Worm (Caenorhabditis elegans): ENCODE data around the gene hda-1.

DNA sequence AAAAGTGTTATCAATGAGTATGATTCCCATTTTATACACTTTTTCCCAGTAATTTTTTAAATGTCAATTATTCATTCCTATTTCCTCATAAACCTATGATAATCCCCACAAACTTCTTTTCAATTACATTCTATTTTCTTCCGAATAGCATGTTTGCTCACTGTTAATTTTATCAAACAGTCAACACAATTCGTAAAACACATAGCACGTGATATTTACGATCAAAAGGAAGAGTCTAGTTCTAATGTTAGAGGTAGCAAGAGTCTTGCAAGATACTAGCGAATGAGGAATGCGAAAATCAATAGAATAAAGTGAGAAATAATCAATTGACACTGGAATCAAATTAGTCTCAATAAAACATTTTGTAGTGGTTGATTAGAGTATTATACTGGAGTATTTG lies 14.2 kb downstream of the hda-1 start:
- no peak for TF ChIP-seq sea-1 (GFP tag; conservative IDR thresholded peaks at IDR 0.05)
- TF ChIP-seq pes-1 (GFP tag; IDR thresholded peaks at IDR 0.05), result no peak
- TF ChIP-seq ama-1 (optimal IDR thresholded peaks at IDR 0.05), result no peak

All from whole organism, early embryonic.